Fruit fly (Drosophila melanogaster) whole organism, embryonic: Measurements from ENCODE around the gene Atpalpha.

Experiments used
- Atf6 ChIP-seq: fragments of 200-800 bp; sonication (Bioruptor generic); IDR thresholded peaks from 2 replicates; pipeline ENCODE4 v1.3.6; 2022; ENCODE audit warnings: missing biosample characterization, missing genetic modification characterization
- Bgb ChIP-seq: fragments of 200-800 bp; sonication (Bioruptor generic); IDR thresholded peaks from 2 replicates; pipeline ENCODE4 v1.3.6; 2022; ENCODE audit warnings: missing biosample characterization, missing genetic modification characterization; ENCODE audit not compliant: partially characterized antibody
- C15 ChIP-seq: fragments of 200-800 bp; sonication (Bioruptor generic); IDR thresholded peaks from 3 replicates; pipeline ENCODE4 v1.3.6; 2022; ENCODE audit warnings: missing biosample characterization, missing genetic modification characterization
- CG10321 ChIP-seq: fragments of 200-800 bp; sonication (Bioruptor generic); IDR thresholded peaks from 2 replicates; pipeline ENCODE4 v1.3.6; 2022; ENCODE audit warnings: missing biosample characterization, missing genetic modification characterization
- CG11398 ChIP-seq: fragments of 200-800 bp; sonication (Bioruptor generic); optimal IDR thresholded peaks from 2 replicates; lab custom pipeline; 2016; ENCODE audit warnings: missing biosample characterization, missing genetic modification characterization
- CG12236 ChIP-seq: fragments of 200-800 bp; sonication (Bioruptor generic); optimal IDR thresholded peaks from 2 replicates; lab custom pipeline; 2016; ENCODE audit warnings: missing biosample characterization, missing genetic modification characterization
- CG12769 ChIP-seq: fragments of 200-800 bp; sonication (Bioruptor generic); optimal IDR thresholded peaks from 2 replicates; lab custom pipeline; 2019; ENCODE audit warnings: missing biosample characterization, mild to moderate bottlenecking, missing genetic modification characterization, moderate library complexity
- CG14667 ChIP-seq: fragments of 200-800 bp; sonication (Bioruptor generic); IDR thresholded peaks from 2 replicates; pipeline ENCODE4 v1.3.6; 2022; ENCODE audit warnings: missing biosample characterization, missing genetic modification characterization
- CG16815 ChIP-seq: fragments of 200-800 bp; sonication (Bioruptor generic); optimal IDR thresholded peaks from 3 replicates; lab custom pipeline; 2017; ENCODE audit warnings: missing biosample characterization, mild to moderate bottlenecking, missing genetic modification characterization
- CG17829 ChIP-seq: fragments of 200-800 bp; optimal IDR thresholded peaks from 2 replicates; lab custom pipeline; 2019; ENCODE audit warnings: missing biosample characterization, mild to moderate bottlenecking, missing genetic modification characterization, moderate library complexity
- CG2199 ChIP-seq: fragments of 200-800 bp; sonication (Bioruptor generic); IDR thresholded peaks from 3 replicates; pipeline ENCODE4 v1.3.6; 2022; ENCODE audit warnings: missing biosample characterization, missing genetic modification characterization
- CG3163 ChIP-seq: fragments of 200-800 bp; sonication (Bioruptor generic); optimal IDR thresholded peaks from 3 replicates; lab custom pipeline; 2016; ENCODE audit warnings: missing biosample characterization, missing genetic modification characterization
- CG33213 ChIP-seq: fragments of 200-800 bp; sonication (Bioruptor generic); optimal IDR thresholded peaks from 3 replicates; lab custom pipeline; 2016; ENCODE audit warnings: missing biosample characterization, missing genetic modification characterization
- CG3838 ChIP-seq: fragments of 200-800 bp; sonication (Bioruptor generic); optimal IDR thresholded peaks from 3 replicates; lab custom pipeline; 2016; ENCODE audit warnings: missing biosample characterization, missing genetic modification characterization
- CG3847 ChIP-seq: fragments of 200-800 bp; sonication (Bioruptor generic); IDR thresholded peaks from 2 replicates; pipeline ENCODE4 v1.3.6; 2022; ENCODE audit warnings: missing biosample characterization, missing genetic modification characterization
- CG42726 ChIP-seq: fragments of 200-800 bp; sonication (Bioruptor generic); IDR thresholded peaks from 2 replicates; pipeline ENCODE4 v1.3.6; 2022; ENCODE audit warnings: missing biosample characterization, missing genetic modification characterization; ENCODE audit not compliant: partially characterized antibody
- CG4617 ChIP-seq: fragments of 200-800 bp; sonication (Bioruptor generic); optimal IDR thresholded peaks from 3 replicates; lab custom pipeline; 2016; ENCODE audit warnings: missing biosample characterization, missing genetic modification characterization, borderline replicate concordance
- CG5245 ChIP-seq: fragments of 200-800 bp; sonication (Bioruptor generic); optimal IDR thresholded peaks from 3 replicates; lab custom pipeline; 2016; ENCODE audit warnings: missing biosample characterization, missing genetic modification characterization
- CG9797 ChIP-seq: fragments of 200-800 bp; sonication (Bioruptor generic); optimal IDR thresholded peaks from 3 replicates; lab custom pipeline; 2018; ENCODE audit warnings: missing biosample characterization, mild to moderate bottlenecking, missing genetic modification characterization
- D19A ChIP-seq: fragments of 200-800 bp; optimal IDR thresholded peaks from 3 replicates; lab custom pipeline; 2019; ENCODE audit warnings: missing biosample characterization, mild to moderate bottlenecking, missing genetic modification characterization, moderate library complexity
- Doc3 ChIP-seq: fragments of 200-800 bp; sonication (Bioruptor generic); IDR thresholded peaks from 3 replicates; pipeline ENCODE4 v1.3.6; 2022; ENCODE audit warnings: missing biosample characterization, missing genetic modification characterization; ENCODE audit not compliant: partially characterized antibody
- Drgx ChIP-seq: fragments of 200-800 bp; sonication (Bioruptor generic); IDR thresholded peaks from 2 replicates; pipeline ENCODE4 v1.3.6; 2022; ENCODE audit warnings: missing biosample characterization, missing genetic modification characterization
- Fer2 ChIP-seq: fragments of 200-800 bp; sonication (Bioruptor generic); optimal IDR thresholded peaks from 2 replicates; lab custom pipeline; 2018; ENCODE audit warnings: missing biosample characterization, mild to moderate bottlenecking, missing genetic modification characterization, moderate library complexity
- Med ChIP-seq: fragments of 200-800 bp; sonication (Bioruptor generic); peaks from one replicate; lab custom pipeline; 2016; ENCODE audit warnings: missing biosample characterization, missing genetic modification characterization, mild to moderate bottlenecking, inconsistent platforms, moderate library complexity
- NK7.1 ChIP-seq: fragments of 200-800 bp; sonication (Bioruptor generic); optimal IDR thresholded peaks from 3 replicates; lab custom pipeline; 2016; ENCODE audit warnings: missing biosample characterization, missing genetic modification characterization
- PHDP ChIP-seq: fragments of 200-800 bp; sonication (Bioruptor generic); optimal IDR thresholded peaks from 3 replicates; lab custom pipeline; 2018; ENCODE audit warnings: missing biosample characterization, mild to moderate bottlenecking, missing genetic modification characterization, moderate library complexity
- Sox102F ChIP-seq: fragments of 200-800 bp; sonication (Bioruptor generic); optimal IDR thresholded peaks from 2 replicates; lab custom pipeline; 2018; ENCODE audit warnings: missing biosample characterization, mild to moderate bottlenecking, missing genetic modification characterization, moderate library complexity
- Sry-β ChIP-seq: fragments of 200-800 bp; sonication (Bioruptor generic); optimal IDR thresholded peaks from 2 replicates; lab custom pipeline; 2018; ENCODE audit warnings: missing biosample characterization, mild to moderate bottlenecking, missing genetic modification characterization, moderate library complexity
- Sry-δ ChIP-seq: fragments of 200-800 bp; sonication (Bioruptor generic); optimal IDR thresholded peaks from 2 replicates; lab custom pipeline; 2016; ENCODE audit warnings: missing biosample characterization, missing genetic modification characterization
- Xbp1 ChIP-seq: fragments of 200-800 bp; sonication (Bioruptor generic); optimal IDR thresholded peaks from 3 replicates; lab custom pipeline; 2016; ENCODE audit warnings: missing biosample characterization, mild to moderate bottlenecking, missing genetic modification characterization
- ase ChIP-seq: fragments of 200-800 bp; sonication (Bioruptor generic); IDR thresholded peaks from 3 replicates; pipeline ENCODE4 v1.3.6; 2022; ENCODE audit warnings: missing biosample characterization, missing genetic modification characterization
- cg ChIP-seq: fragments of 200-800 bp; sonication (Bioruptor generic); optimal IDR thresholded peaks from 3 replicates; lab custom pipeline; 2019; ENCODE audit warnings: missing biosample characterization, mild to moderate bottlenecking, missing genetic modification characterization, moderate library complexity
- chinmo ChIP-seq: fragments of 200-800 bp; sonication (Bioruptor generic); IDR thresholded peaks from 4 replicates; pipeline ENCODE4 v1.3.6; 2022; ENCODE audit warnings: missing biosample characterization, missing genetic modification characterization; ENCODE audit not compliant: partially characterized antibody
- disco-r ChIP-seq: fragments of 200-800 bp; sonication (Bioruptor generic); optimal IDR thresholded peaks from 2 replicates; lab custom pipeline; 2016; ENCODE audit warnings: missing biosample characterization, missing genetic modification characterization
- dpn ChIP-seq, 2 experiments: fragments of 200-800 bp; sonication (Bioruptor generic); optimal IDR thresholded peaks; 3 replicates each; lab custom pipeline; 2016; ENCODE audit warnings: missing biosample characterization in 2 of 2, missing genetic modification characterization in 2 of 2
- ftz-f1 ChIP-seq: fragments of 200-800 bp; sonication (Bioruptor generic); optimal IDR thresholded peaks from 2 replicates; lab custom pipeline; 2016; ENCODE audit warnings: missing biosample characterization, missing genetic modification characterization
- gce ChIP-seq: fragments of 200-800 bp; sonication (Bioruptor generic); IDR thresholded peaks from 3 replicates; pipeline ENCODE4 v1.3.6; 2022; ENCODE audit warnings: missing biosample characterization, missing genetic modification characterization
- h ChIP-seq: fragments of >200 bp; optimal IDR thresholded peaks from 2 replicates; lab custom pipeline; 2017
- insv ChIP-seq, 2 experiments: fragments of 200-800 bp; sonication (Bioruptor generic); optimal IDR thresholded peaks; 3 replicates each; lab custom pipeline; 2016 to 2018; ENCODE audit warnings: missing biosample characterization in 2 of 2, missing genetic modification characterization in 2 of 2
- knrl ChIP-seq: fragments of 200-800 bp; sonication (Bioruptor generic); IDR thresholded peaks from 3 replicates; pipeline ENCODE4 v1.3.6; 2022; ENCODE audit warnings: missing biosample characterization, missing genetic modification characterization; ENCODE audit not compliant: partially characterized antibody
- pan ChIP-seq, 4 experiments: fragments of >200 bp in 3 of 4; fragments of 200-800 bp in 1 of 4; sonication (Bioruptor generic) in 1 of 4; optimal IDR thresholded peaks in 3 of 4; IDR thresholded peaks in 1 of 4; 2 replicates each; pipeline versions ENCODE4 v1.3.6 to Lab custom; 2017 to 2022; ENCODE audit warnings: missing biosample characterization in 2 of 4, missing genetic modification characterization in 2 of 4, mixed read lengths in 1 of 4
- phol ChIP-seq: fragments of 200-800 bp; sonication (Bioruptor generic); optimal IDR thresholded peaks from 3 replicates; lab custom pipeline; 2018; ENCODE audit warnings: missing biosample characterization, mild to moderate bottlenecking, missing genetic modification characterization, moderate library complexity
- scrt ChIP-seq: fragments of 200-800 bp; sonication (Bioruptor generic); optimal IDR thresholded peaks from 2 replicates; lab custom pipeline; 2018; ENCODE audit warnings: missing biosample characterization, mild to moderate bottlenecking, missing genetic modification characterization, moderate library complexity
- stc ChIP-seq: fragments of 200-800 bp; sonication (Bioruptor generic); IDR thresholded peaks from 2 replicates; pipeline ENCODE4 v1.3.6; 2022; ENCODE audit warnings: missing biosample characterization, missing genetic modification characterization
- tap ChIP-seq: fragments of 200-800 bp; optimal IDR thresholded peaks from 3 replicates; lab custom pipeline; 2019; ENCODE audit warnings: missing biosample characterization, mild to moderate bottlenecking, missing genetic modification characterization, moderate library complexity
- tgo ChIP-seq: fragments of 200-800 bp; sonication (Bioruptor generic); IDR thresholded peaks from 3 replicates; pipeline ENCODE4 v1.3.6; 2022; ENCODE audit warnings: missing biosample characterization, missing genetic modification characterization
- tin ChIP-seq: fragments of 200-800 bp; sonication (Bioruptor generic); optimal IDR thresholded peaks from 3 replicates; lab custom pipeline; 2016; ENCODE audit warnings: missing biosample characterization, missing genetic modification characterization
- tna ChIP-seq: fragments of 200-800 bp; sonication (Bioruptor generic); IDR thresholded peaks from 2 replicates; pipeline ENCODE4 v1.3.6; 2022; ENCODE audit warnings: missing biosample characterization, missing genetic modification characterization; ENCODE audit not compliant: partially characterized antibody
- toy ChIP-seq: fragments of 200-800 bp; sonication (Bioruptor generic); IDR thresholded peaks from 2 replicates; pipeline ENCODE4 v1.3.6; 2022; ENCODE audit warnings: missing biosample characterization, missing genetic modification characterization
- zfh1 ChIP-seq: fragments of 200-800 bp; sonication (Bioruptor generic); IDR thresholded peaks from 3 replicates; pipeline ENCODE4 v1.3.6; 2022; ENCODE audit warnings: missing biosample characterization, missing genetic modification characterization

The Atpalpha gene

dm6 chr3R:20960881-20961518, 12.5 kb downstream of the Atpalpha start (continued):
- TF ChIP-seq knrl (GFP tag; lab: Robert Waterston, UW) (no peak), CG10321 (GFP tag; lab: Robert Waterston, UW) (no peak), CG14667 (GFP tag; lab: Robert Waterston, UW) (no peak), CG2199 (GFP tag; lab: Robert Waterston, UW) (no peak), Med (GFP tag; lab: Kevin White, UChicago) (peak; percentile 60), disco-r (GFP tag; lab: Kevin White, UChicago) (no peak), stc (no peak), CG4617 (no peak), PHDP (tag; lab: Kevin White, UChicago) (no peak), Xbp1 (no peak), Atf6 (no peak), CG17829 (tag; lab: Kevin White, UChicago) (no peak), CG33213 (no peak), Drgx (GFP tag; lab: Robert Waterston, UW) (no peak), scrt (GFP tag; lab: Kevin White, UChicago) (no peak), cg (no peak), Sry-β (no peak), gce (GFP tag; lab: Robert Waterston, UW) (no peak), Sry-δ (no peak), tin (no peak), CG3838 (GFP tag; lab: Kevin White, UChicago) (no peak), tap (tag; lab: Kevin White, UChicago) (no peak), CG11398 (GFP tag; lab: Kevin White, UChicago) (no peak), ase (GFP tag; lab: Robert Waterston, UW) (no peak), pan (optimal IDR thresholded peaks at IDR 0.05; lab: Kevin White, UChicago) (no peak), pan (GFP tag; optimal IDR thresholded peaks at IDR 0.05 in 1 of 2, IDR thresholded peaks at IDR 0.05 in 1 of 2) (peak in 1 of 2 experiments; percentile 14), insv (GFP tag; optimal IDR thresholded peaks at IDR 0.05; lab: Kevin White, UChicago) (no peak), Doc3 (GFP tag; lab: Robert Waterston, UW) (no peak), zfh1 (GFP tag; lab: Robert Waterston, UW) (0 out of 3 replicates have a peak, but pooled peaks have one; percentile 27), CG42726 (GFP tag; lab: Robert Waterston, UW) (no peak), ftz-f1 (GFP tag; lab: Kevin White, UChicago) (no peak), Sox102F (GFP tag; lab: Kevin White, UChicago) (no peak), CG12769 (peak; percentile 27), CG5245 (no peak), tgo (GFP tag; lab: Robert Waterston, UW) (no peak), chinmo (GFP tag; lab: Robert Waterston, UW) (peak; percentile 85; the same call in 2 of the 4 replicates), Bgb (GFP tag; lab: Robert Waterston, UW) (no peak), CG9797 (no peak), h (lab: Kevin White, UChicago) (no peak), Fer2 (tag; lab: Kevin White, UChicago) (no peak), C15 (GFP tag; lab: Robert Waterston, UW) (no peak), CG12236 (no peak), CG3847 (GFP tag; lab: Robert Waterston, UW) (no peak), CG3163 (GFP tag; lab: Kevin White, UChicago) (no peak), toy (GFP tag; lab: Robert Waterston, UW) (no peak), dpn (GFP tag; optimal IDR thresholded peaks at IDR 0.05; lab: Kevin White, UChicago) (no peak), CG16815 (no peak), tna (GFP tag; lab: Robert Waterston, UW) (no peak), D19A (tag; lab: Kevin White, UChicago) (no peak), NK7.1 (GFP tag; lab: Kevin White, UChicago) (no peak), phol (tag; lab: Kevin White, UChicago) (no peak)
